Worm (Caenorhabditis elegans): ENCODE data around the gene sec-5.
A peak's percentile ranks its signal among the peaks of the same experiment; 100 is the strongest.

Gene sec-5

DNA sequence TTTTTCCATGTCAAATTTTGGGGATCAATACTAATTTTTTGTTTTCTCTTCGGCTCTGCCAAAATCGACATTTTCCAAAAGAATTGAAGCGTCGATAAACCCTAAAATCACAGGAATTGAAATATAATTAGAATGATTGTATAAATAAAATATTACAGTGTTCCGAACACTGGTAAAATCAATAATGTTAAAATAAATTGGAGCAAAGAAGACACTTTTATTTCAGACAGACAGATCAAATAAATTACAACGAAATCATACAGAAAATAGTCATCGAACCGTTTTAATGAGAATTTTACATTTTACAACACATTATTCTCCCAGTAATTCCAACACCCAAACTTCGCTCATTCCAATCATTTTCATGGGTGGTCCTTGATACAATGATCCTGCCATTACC, 9.2 kb downstream of the sec-5 start, which contains the start of gene T23G7.3:
Gene T23G7.3, minus strand, starts transcription at position 101 of the 400 bp plus-strand sequence.
- TF ChIP-seq nhr-42 (GFP tag; IDR thresholded peaks at IDR 0.05), result no peak
- TF ChIP-seq snpc-4 (tag; optimal IDR thresholded peaks at IDR 0.05), result no peak

DNA sequence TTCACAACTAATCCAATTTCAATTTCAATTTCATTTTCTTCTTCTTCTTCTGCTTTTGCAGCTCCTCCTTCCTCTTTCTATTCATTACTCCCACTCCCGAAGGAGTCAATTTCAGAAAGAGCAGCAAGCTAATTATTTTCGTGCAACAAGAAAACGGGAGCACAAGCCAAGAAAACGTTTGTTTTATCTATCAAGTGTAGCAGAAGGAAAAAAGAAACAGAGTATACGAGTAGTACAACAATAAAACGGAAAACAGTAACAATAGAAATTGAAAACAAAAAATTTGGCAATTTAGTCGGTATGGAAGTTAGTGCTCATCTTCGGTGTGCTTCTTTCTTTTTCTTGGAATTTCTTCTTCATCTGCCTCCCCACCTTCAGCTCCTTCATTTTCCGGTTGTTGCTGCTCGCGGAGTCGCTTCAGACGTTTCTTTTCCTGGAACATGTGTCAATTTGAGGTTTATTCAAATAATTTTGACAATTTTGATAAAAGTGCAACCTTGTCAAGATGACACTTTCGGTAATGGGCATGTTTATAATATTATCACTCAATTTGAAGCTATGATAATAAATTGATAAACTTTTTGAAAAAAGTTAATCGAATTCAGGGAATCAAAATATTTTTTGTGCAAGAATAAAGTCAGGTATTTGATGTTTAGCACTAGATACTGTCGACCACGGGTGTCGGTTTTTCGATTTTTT, 11.0 kb downstream of the sec-5 start, which contains the start of gene W07A12.8:
Gene W07A12.8, minus strand, starts transcription at position 51 of the 699 bp plus-strand sequence.
- TF ChIP-seq pqm-1 (tag; optimal IDR thresholded peaks at IDR 0.05), result peak; percentile 55
- TF ChIP-seq F10B5.3 (tag; optimal IDR thresholded peaks at IDR 0.05), result no peak
- peak; percentile 52; the same call in 1 of the 2 replicates for TF ChIP-seq lin-1 (GFP tag; IDR thresholded peaks at IDR 0.05)
- peak; percentile 91; the same call in 1 of the 2 replicates for TF ChIP-seq dmd-6 (GFP tag; IDR thresholded peaks at IDR 0.05)
- no peak for TF ChIP-seq rbr-2 (tag; optimal IDR thresholded peaks at IDR 0.05)
- TF ChIP-seq ceh-82 (tag; optimal IDR thresholded peaks at IDR 0.05), result no peak
- peak; percentile 12 for TF ChIP-seq dve-1 (tag; optimal IDR thresholded peaks at IDR 0.05; ENCODE audit: insufficient read depth)
- TF ChIP-seq nhr-48 (tag; optimal IDR thresholded peaks at IDR 0.05), result peak; percentile 34
- TF ChIP-seq egl-43 (GFP tag; IDR thresholded peaks at IDR 0.05), result no peak
- no peak for TF ChIP-seq daf-16 (GFP tag; optimal IDR thresholded peaks at IDR 0.05)
- TF ChIP-seq daf-16 (tag; optimal IDR thresholded peaks at IDR 0.05), result peak; percentile 66
- 0 out of 2 replicates have a peak, but pooled peaks have one; percentile 60 for TF ChIP-seq tra-1 (GFP tag; IDR thresholded peaks at IDR 0.05)
- TF ChIP-seq hlh-11 (tag; optimal IDR thresholded peaks at IDR 0.05), result peak; percentile 32

DNA sequence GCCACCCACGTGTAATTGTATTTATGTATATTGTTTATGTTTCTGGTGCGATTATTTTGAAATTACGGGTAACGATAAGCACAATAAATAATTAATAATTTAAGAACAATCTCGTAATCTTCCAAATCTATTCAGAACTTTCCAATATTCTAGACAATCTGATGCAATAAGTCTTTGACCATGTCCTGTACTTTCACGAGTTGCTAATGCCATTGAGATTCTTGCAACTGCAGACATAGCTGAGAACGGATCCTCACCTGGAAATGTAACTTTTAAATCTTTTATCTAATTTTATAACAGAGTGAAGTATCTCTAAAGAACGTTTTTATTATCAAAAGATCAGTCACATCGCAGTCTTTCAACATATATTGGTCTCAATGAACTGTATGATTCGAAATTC, 13.6 kb downstream of the sec-5 start:
- TF ChIP-seq lsy-2 (tag; optimal IDR thresholded peaks at IDR 0.05) (no peak), ceh-20 (GFP tag; IDR thresholded peaks at IDR 0.05) (no peak), madf-9 (GFP tag; conservative IDR thresholded peaks at IDR 0.05) (no peak), tag-97 (GFP tag; IDR thresholded peaks at IDR 0.05) (no peak), hif-1 (tag; optimal IDR thresholded peaks at IDR 0.05) (peak in 1 of 2 experiments; percentile 38), attf-4 (tag; optimal IDR thresholded peaks at IDR 0.05) (no peak), lir-3 (tag; optimal IDR thresholded peaks at IDR 0.05) (no peak), saeg-2 (GFP tag; IDR thresholded peaks at IDR 0.05) (no peak), unc-130 (GFP tag; optimal IDR thresholded peaks at IDR 0.05) (no peak), nhr-28 (tag; optimal IDR thresholded peaks at IDR 0.05) (no peak), ceh-28 (tag; optimal IDR thresholded peaks at IDR 0.05) (no peak), egl-27 (tag; optimal IDR thresholded peaks at IDR 0.05) (no peak), lin-38 (GFP tag; IDR thresholded peaks at IDR 0.05) (0 out of 2 replicates have a peak, but pooled peaks have one; percentile 8)

DNA sequence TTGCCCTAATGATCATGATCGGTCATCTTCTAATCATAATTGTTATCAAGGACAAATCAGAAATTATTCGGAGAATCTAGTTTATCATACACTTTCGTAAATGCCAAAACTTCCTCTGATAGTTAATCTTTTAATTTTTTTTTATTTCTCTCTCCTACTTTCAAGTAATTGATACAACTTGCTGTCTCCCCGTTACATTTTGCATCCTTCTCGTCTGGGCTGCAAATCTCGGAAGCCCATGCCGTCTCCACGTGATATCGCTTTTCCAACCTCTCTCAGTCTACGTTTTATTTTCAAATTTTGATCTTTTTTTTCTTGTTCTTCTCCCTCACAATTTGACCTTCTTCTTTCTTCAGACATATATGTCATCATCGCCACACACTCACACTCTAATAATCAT, 15.9 kb downstream of the sec-5 start, which contains the start of gene rhy-1:
Gene rhy-1, plus strand, starts transcription at position 357 of the 400 bp plus-strand sequence.
- TF ChIP-seq hlh-30 (tag; optimal IDR thresholded peaks at IDR 0.05; ENCODE audit: insufficient read depth) (no peak), nhr-25 (tag; optimal IDR thresholded peaks at IDR 0.05; ENCODE audit: borderline replicate concordance, insufficient read depth) (no peak), ceh-20 (GFP tag; IDR thresholded peaks at IDR 0.05) (no peak), nhr-48 (tag; optimal IDR thresholded peaks at IDR 0.05) (peak; percentile 15), dmd-6 (GFP tag; IDR thresholded peaks at IDR 0.05) (peak; percentile 42), egl-27 (tag; optimal IDR thresholded peaks at IDR 0.05) (no peak), ZK546.5 (tag; optimal IDR thresholded peaks at IDR 0.05) (no peak), madf-9 (GFP tag; conservative IDR thresholded peaks at IDR 0.05) (no peak), fkh-10 (GFP tag; optimal IDR thresholded peaks at IDR 0.05) (no peak), egl-43 (GFP tag; IDR thresholded peaks at IDR 0.05) (no peak), F26F4.8 (GFP tag; conservative IDR thresholded peaks at IDR 0.05) (no peak), nhr-28 (tag; optimal IDR thresholded peaks at IDR 0.05) (no peak), aha-1 (tag) (peak; percentile 84)

Measured in whole organism, L4 larva.